Worm (Caenorhabditis elegans): ENCODE data around the gene C07G2.5.
A peak's percentile ranks its signal among the peaks of the same experiment; 100 is the strongest.

C07G2.5 gene

ce11 chrIII:4468812-4469211 is 30.0 kb downstream of the C07G2.5 start, which contains the start of gene mstr-2:
TSS of gene mstr-2 (plus strand) at chrIII:4469112.
- no peak for TF ChIP-seq lsl-1 (GFP tag; optimal IDR thresholded peaks at IDR 0.05)

ce11 chrIII:4468390-4468789 is 30.4 kb downstream of the C07G2.5 start:
- TF ChIP-seq let-607 (tag; optimal IDR thresholded peaks at IDR 0.05) (no peak), nhr-80 (tag; optimal IDR thresholded peaks at IDR 0.05) (peak; percentile 72)

ce11 chrIII:4467277-4467676 is 31.6 kb downstream of the C07G2.5 start, which contains the start of gene ndg-4:
TSS of gene ndg-4 (minus strand) at chrIII:4467377.
- TF ChIP-seq rec-8 (tag; optimal IDR thresholded peaks at IDR 0.05) (no peak), let-607 (tag; optimal IDR thresholded peaks at IDR 0.05) (no peak), rcor-1 (GFP tag; IDR thresholded peaks at IDR 0.05) (no peak), ZK185.1 (tag; optimal IDR thresholded peaks at IDR 0.05; ENCODE audit: poor library complexity, severe bottlenecking) (no peak), egl-18 (GFP tag; IDR thresholded peaks at IDR 0.05) (no peak), attf-6 (GFP tag; IDR thresholded peaks at IDR 0.05) (no peak), gei-17 (GFP tag; optimal IDR thresholded peaks at IDR 0.05) (no peak), let-526 (GFP tag; IDR thresholded peaks at IDR 0.05) (no peak), ztf-26 (tag; optimal IDR thresholded peaks at IDR 0.05) (no peak), hsf-1 (GFP tag; IDR thresholded peaks at IDR 0.05) (no peak), C17E4.6 (GFP tag; IDR thresholded peaks at IDR 0.05) (no peak), snpc-4 (GFP tag; optimal IDR thresholded peaks at IDR 0.05) (no peak), snpc-4 (tag; optimal IDR thresholded peaks at IDR 0.05) (no peak), Y67H2A.10 (GFP tag; conservative IDR thresholded peaks at IDR 0.05) (no peak)

ce11 chrIII:4461337-4461736 is 37.5 kb downstream of the C07G2.5 start:
- TF ChIP-seq attf-5 (GFP tag; optimal IDR thresholded peaks at IDR 0.05) (no peak), mcd-1 (GFP tag; IDR thresholded peaks at IDR 0.05) (no peak), ccch-3 (GFP tag; optimal IDR thresholded peaks at IDR 0.05) (no peak)

ce11 chrIII:4460242-4460641 is 38.6 kb downstream of the C07G2.5 start:
- TF ChIP-seq somi-1 (GFP tag; optimal IDR thresholded peaks at IDR 0.05) (no peak), ceh-58 (GFP tag; IDR thresholded peaks at IDR 0.05) (no peak), F57C9.4 (tag; optimal IDR thresholded peaks at IDR 0.05) (no peak), ZK185.1 (tag; optimal IDR thresholded peaks at IDR 0.05; ENCODE audit: poor library complexity, severe bottlenecking) (no peak), nfyb-1 (GFP tag; IDR thresholded peaks at IDR 0.05) (no peak), sea-2 (GFP tag; IDR thresholded peaks at IDR 0.05) (no peak)

- no peak for TF ChIP-seq fkh-3 (tag; optimal IDR thresholded peaks at IDR 0.05)
- no peak for TF ChIP-seq ceh-100 (GFP tag; IDR thresholded peaks at IDR 0.05)
- no peak for TF ChIP-seq madf-3 (GFP tag; IDR thresholded peaks at IDR 0.05)
- TF ChIP-seq zim-3 (tag; optimal IDR thresholded peaks at IDR 0.05) = no peak
- no peak for TF ChIP-seq bed-1 (GFP tag; IDR thresholded peaks at IDR 0.05)
- no peak for TF ChIP-seq lin-40 (tag; optimal IDR thresholded peaks at IDR 0.05)
- no peak for TF ChIP-seq unc-62 (GFP tag; optimal IDR thresholded peaks at IDR 0.05)
- peak; percentile 27; the same call in 1 of the 2 replicates for TF ChIP-seq hmg-1.2 (GFP tag; IDR thresholded peaks at IDR 0.05)
These were observed 42.3 kb downstream of the C07G2.5 start for ce11 chrIII:4456579-4456978.
